Worm (Caenorhabditis elegans) whole organism, late embryonic: ENCODE data around the gene msp-63.

ENCODE experiments used
- C38D4.7 ChIP-seq: fragments of 200-800 bp; sonication (Bioruptor generic); optimal IDR thresholded peaks from 2 replicates; lab custom pipeline; 2018; ENCODE audit warnings: mild to moderate bottlenecking, missing genetic modification characterization, moderate library complexity, missing compliant biosample characterization
- F13H6.1 ChIP-seq: sonication (generic microtip); optimal IDR thresholded peaks from 2 replicates; lab custom pipeline; 2016; ENCODE audit warnings: missing genetic modification characterization, missing compliant biosample characterization
- K02D7.2 ChIP-seq: sonication (generic microtip); optimal IDR thresholded peaks from 2 replicates; lab custom pipeline; 2017; ENCODE audit warnings: mild to moderate bottlenecking, missing genetic modification characterization, missing compliant biosample characterization
- K09A11.1 ChIP-seq: sonication (generic microtip); optimal IDR thresholded peaks from 2 replicates; lab custom pipeline; 2017; ENCODE audit warnings: antibody characterized with exemption, mild to moderate bottlenecking, missing genetic modification characterization, missing compliant biosample characterization; ENCODE audit not compliant: insufficient read depth
- T23F11.4 ChIP-seq: fragments of 200-800 bp; sonication (Bioruptor generic); optimal IDR thresholded peaks from 2 replicates; lab custom pipeline; 2018; ENCODE audit warnings: mild to moderate bottlenecking, missing genetic modification characterization, missing compliant biosample characterization
- ama-1 ChIP-seq: fragments of 150-350 bp; optimal IDR thresholded peaks from 2 replicates; lab custom pipeline; 2014
- ceh-19 ChIP-seq: fragments of 200-800 bp; sonication (Bioruptor generic); optimal IDR thresholded peaks from 2 replicates; lab custom pipeline; 2018; ENCODE audit warnings: mild to moderate bottlenecking, missing genetic modification characterization, missing compliant biosample characterization
- ceh-2 ChIP-seq: sonication (generic microtip); optimal IDR thresholded peaks from 2 replicates; lab custom pipeline; 2016; ENCODE audit warnings: missing genotype, missing genetic modification characterization, missing compliant biosample characterization
- ceh-22 ChIP-seq: sonication (generic microtip); optimal IDR thresholded peaks from 2 replicates; lab custom pipeline; 2017; ENCODE audit warnings: missing biosample characterization, missing genetic modification characterization
- ceh-24 ChIP-seq: sonication (generic microtip); optimal IDR thresholded peaks from 2 replicates; lab custom pipeline; 2016; ENCODE audit warnings: mild to moderate bottlenecking, missing genetic modification characterization, missing compliant biosample characterization
- ceh-30 ChIP-seq: fragments of 150-350 bp; optimal IDR thresholded peaks from 2 replicates; lab custom pipeline; 2014; ENCODE audit warnings: missing biosample characterization, missing genetic modification characterization
- ceh-31 ChIP-seq: sonication (generic microtip); optimal IDR thresholded peaks from 2 replicates; lab custom pipeline; 2016; ENCODE audit warnings: missing genetic modification characterization, missing compliant biosample characterization
- ceh-45 ChIP-seq: fragments of 200-800 bp; sonication (Bioruptor generic); IDR thresholded peaks from 2 replicates; pipeline ENCODE4 v1.3.6; 2022; ENCODE audit warnings: missing genetic modification reagents, missing genetic modification characterization, missing compliant biosample characterization
- ceh-48 ChIP-seq: sonication (generic microtip); optimal IDR thresholded peaks from 2 replicates; lab custom pipeline; 2016; ENCODE audit warnings: missing genetic modification characterization, inconsistent platforms, missing compliant biosample characterization
- che-1 ChIP-seq: sonication (generic microtip); optimal IDR thresholded peaks from 2 replicates; lab custom pipeline; 2016; ENCODE audit warnings: mild to moderate bottlenecking, missing genetic modification characterization, missing compliant biosample characterization
- dmd-4 ChIP-seq: sonication (generic microtip); optimal IDR thresholded peaks from 2 replicates; lab custom pipeline; 2016; ENCODE audit warnings: borderline replicate concordance, missing genetic modification characterization, missing compliant biosample characterization
- dve-1 ChIP-seq: sonication (generic microtip); optimal IDR thresholded peaks from 2 replicates; lab custom pipeline; 2017; ENCODE audit warnings: antibody characterized with exemption, mild to moderate bottlenecking, missing genetic modification characterization, missing compliant biosample characterization
- elt-2 ChIP-seq: sonication (generic microtip); optimal IDR thresholded peaks from 2 replicates; lab custom pipeline; 2016; ENCODE audit warnings: missing genetic modification reagents, missing genetic modification characterization, missing compliant biosample characterization
- ets-4 ChIP-seq: sonication (generic microtip); optimal IDR thresholded peaks from 2 replicates; lab custom pipeline; 2016; ENCODE audit warnings: missing genetic modification characterization, missing compliant biosample characterization
- eyg-1 ChIP-seq: sonication (generic microtip); optimal IDR thresholded peaks from 2 replicates; lab custom pipeline; 2016; ENCODE audit warnings: missing genotype, missing genetic modification characterization, missing compliant biosample characterization
- fkh-10 ChIP-seq: fragments of 150-350 bp; optimal IDR thresholded peaks from 2 replicates; lab custom pipeline; 2014; ENCODE audit warnings: missing biosample characterization, missing genetic modification reagents, missing genetic modification characterization
- fkh-6 ChIP-seq: sonication (generic microtip); optimal IDR thresholded peaks from 2 replicates; lab custom pipeline; 2016; ENCODE audit warnings: missing genetic modification characterization, missing compliant biosample characterization
- hlh-13 ChIP-seq: fragments of 200-800 bp; sonication (Bioruptor generic); optimal IDR thresholded peaks from 2 replicates; lab custom pipeline; 2018; ENCODE audit warnings: mild to moderate bottlenecking, missing genetic modification characterization, missing compliant biosample characterization
- hlh-30 ChIP-seq: sonication (generic microtip); optimal IDR thresholded peaks from 2 replicates; lab custom pipeline; 2017; ENCODE audit warnings: antibody characterized with exemption, missing genetic modification characterization, missing compliant biosample characterization; ENCODE audit not compliant: insufficient read depth
- hlh-8 ChIP-seq: sonication (generic microtip); optimal IDR thresholded peaks from 2 replicates; lab custom pipeline; 2016; ENCODE audit warnings: missing genotype, missing genetic modification characterization, missing compliant biosample characterization
- lim-6 ChIP-seq: sonication (generic microtip); optimal IDR thresholded peaks from 2 replicates; lab custom pipeline; 2016; ENCODE audit warnings: missing genetic modification characterization, missing compliant biosample characterization
- mec-3 ChIP-seq: sonication (generic microtip); optimal IDR thresholded peaks from 2 replicates; lab custom pipeline; 2016; ENCODE audit warnings: borderline replicate concordance, missing genetic modification characterization, missing compliant biosample characterization
- nhr-232 ChIP-seq: sonication (generic microtip); optimal IDR thresholded peaks from 2 replicates; lab custom pipeline; 2016; ENCODE audit warnings: missing genetic modification characterization, missing compliant biosample characterization
- odd-2 ChIP-seq: sonication (generic microtip); optimal IDR thresholded peaks from 2 replicates; lab custom pipeline; 2017; ENCODE audit warnings: antibody characterized with exemption, mild to moderate bottlenecking, missing genetic modification characterization, missing compliant biosample characterization
- pax-1 ChIP-seq: fragments of 150-350 bp; optimal IDR thresholded peaks from 2 replicates; lab custom pipeline; 2014; ENCODE audit warnings: missing biosample characterization, missing genetic modification characterization
- pqm-1 ChIP-seq: sonication (generic microtip); optimal IDR thresholded peaks from 2 replicates; lab custom pipeline; 2016; ENCODE audit warnings: missing genetic modification characterization, missing compliant biosample characterization
- pros-1 ChIP-seq: fragments of 150-350 bp; optimal IDR thresholded peaks from 2 replicates; lab custom pipeline; 2014; ENCODE audit warnings: missing biosample characterization, missing genetic modification reagents, missing genetic modification characterization
- sox-4 ChIP-seq: sonication (generic microtip); optimal IDR thresholded peaks from 2 replicates; lab custom pipeline; 2017; ENCODE audit warnings: mild to moderate bottlenecking, missing genetic modification characterization, inconsistent platforms, missing compliant biosample characterization
- syd-9 ChIP-seq: sonication (generic microtip); optimal IDR thresholded peaks from 2 replicates; lab custom pipeline; 2016; ENCODE audit warnings: mild to moderate bottlenecking, missing genetic modification characterization, moderate library complexity, missing compliant biosample characterization
- tbx-2 ChIP-seq: sonication (generic microtip); optimal IDR thresholded peaks from 2 replicates; lab custom pipeline; 2016; ENCODE audit warnings: missing genetic modification characterization, missing compliant biosample characterization
- tbx-7 ChIP-seq: sonication (generic microtip); optimal IDR thresholded peaks from 2 replicates; lab custom pipeline; 2016; ENCODE audit warnings: missing genotype, missing genetic modification characterization, missing compliant biosample characterization
- ttx-3 ChIP-seq: sonication (generic microtip); optimal IDR thresholded peaks from 2 replicates; lab custom pipeline; 2016; ENCODE audit warnings: missing genetic modification reagents, missing genetic modification characterization, missing compliant biosample characterization
- unc-55 ChIP-seq: sonication (generic microtip); optimal IDR thresholded peaks from 2 replicates; lab custom pipeline; 2017; ENCODE audit warnings: missing biosample characterization, missing genetic modification reagents, missing genetic modification characterization
- unc-86 ChIP-seq: sonication (generic microtip); optimal IDR thresholded peaks from 2 replicates; lab custom pipeline; 2016; ENCODE audit warnings: missing genetic modification characterization, missing compliant biosample characterization
- zip-5 ChIP-seq: sonication (generic microtip); optimal IDR thresholded peaks from 2 replicates; lab custom pipeline; 2016; ENCODE audit warnings: missing genetic modification characterization, missing compliant biosample characterization

Gene msp-63

ce11 chrII:5772547-5773142 is 24.6 kb downstream of the msp-63 start (continued):
- TF ChIP-seq dmd-4 (tag; lab: Kevin White, UChicago) (no peak), ceh-22 (tag; lab: Kevin White, UChicago) (no peak), hlh-30 (peak; percentile 39), che-1 (tag; lab: Kevin White, UChicago) (peak; percentile 70), unc-55 (no peak), zip-5 (peak; percentile 30), ets-4 (tag; lab: Kevin White, UChicago) (no peak), mec-3 (tag; lab: Kevin White, UChicago) (no peak), hlh-13 (peak; percentile 59), fkh-10 (GFP tag; lab: Kevin White, UChicago) (no peak), pax-1 (tag; lab: Kevin White, UChicago) (no peak), K02D7.2 (tag; lab: Kevin White, UChicago) (no peak), fkh-6 (tag; lab: Kevin White, UChicago) (peak; percentile 59), ama-1 (lab: Kevin White, UChicago) (no peak), syd-9 (tag; lab: Kevin White, UChicago) (peak; percentile 35), elt-2 (peak; percentile 87), pros-1 (tag; lab: Kevin White, UChicago) (no peak), pqm-1 (tag; lab: Kevin White, UChicago) (peak; percentile 9), hlh-8 (no peak), ceh-31 (tag; lab: Kevin White, UChicago) (peak; percentile 52), dve-1 (peak; percentile 66), K09A11.1 (tag; lab: Kevin White, UChicago) (no peak), T23F11.4 (GFP tag; lab: Kevin White, UChicago) (peak; percentile 51), ceh-19 (GFP tag; lab: Kevin White, UChicago) (no peak), nhr-232 (peak; percentile 44), ceh-48 (peak; percentile 33), F13H6.1 (tag; lab: Kevin White, UChicago) (no peak), lim-6 (tag; lab: Kevin White, UChicago) (no peak), ceh-2 (tag; lab: Kevin White, UChicago) (peak; percentile 46), sox-4 (tag; lab: Kevin White, UChicago) (peak; percentile 56), ceh-45 (GFP tag; lab: Robert Waterston, UW) (0 out of 2 replicates have a peak, but pooled peaks have one; percentile 20), ceh-24 (tag; lab: Kevin White, UChicago) (peak; percentile 8), ttx-3 (tag; lab: Kevin White, UChicago) (peak; percentile 36)
- TF ChIP-seq, all 69 proteins: peak for 38

ce11 chrII:5768274-5768820 is 28.9 kb downstream of the msp-63 start:
- no peak for TF ChIP-seq T23F11.4 (GFP tag; lab: Kevin White, UChicago)
- no peak for TF ChIP-seq K02D7.2 (tag; lab: Kevin White, UChicago)
- TF ChIP-seq che-1 (tag; lab: Kevin White, UChicago): no peak
- no peak for TF ChIP-seq C38D4.7
- no peak for TF ChIP-seq F13H6.1 (tag; lab: Kevin White, UChicago)
- no peak for TF ChIP-seq hlh-30
- no peak for TF ChIP-seq mec-3 (tag; lab: Kevin White, UChicago)
- TF ChIP-seq eyg-1 (tag; lab: Kevin White, UChicago): no peak
- TF ChIP-seq ceh-30 (tag; lab: Kevin White, UChicago): no peak
- TF ChIP-seq elt-2: no peak
- TF ChIP-seq pqm-1 (tag; lab: Kevin White, UChicago): no peak
- TF ChIP-seq tbx-7: no peak
- TF ChIP-seq unc-86 (tag; lab: Kevin White, UChicago): no peak
- TF ChIP-seq tbx-2 (tag; lab: Kevin White, UChicago): no peak
- no peak for TF ChIP-seq ama-1 (lab: Kevin White, UChicago)
- TF ChIP-seq odd-2 (tag; lab: Kevin White, UChicago): no peak
- TF ChIP-seq lim-6 (tag; lab: Kevin White, UChicago): no peak
